Worm (Caenorhabditis elegans) whole organism, L2 larva: ENCODE measurements around the gene B0545.4.

Source experiments
- F13H6.1 ChIP-seq: sonication (generic microtip); optimal IDR thresholded peaks from 2 replicates; lab custom pipeline; 2016; ENCODE audit warnings: missing genetic modification characterization, missing compliant biosample characterization
- ZK546.5 ChIP-seq: sonication (generic microtip); optimal IDR thresholded peaks from 2 replicates; lab custom pipeline; 2017; ENCODE audit warnings: missing biosample characterization, missing genetic modification characterization
- alr-1 ChIP-seq: fragments of 150-350 bp; optimal IDR thresholded peaks from 2 replicates; lab custom pipeline; 2014; ENCODE audit warnings: missing biosample characterization, missing genetic modification characterization
- ama-1 ChIP-seq: fragments of 150-350 bp; optimal IDR thresholded peaks from 2 replicates; lab custom pipeline; 2018; ENCODE audit warnings: inconsistent platforms
- ceh-16 ChIP-seq: fragments of 150-350 bp; optimal IDR thresholded peaks from 2 replicates; lab custom pipeline; 2014; ENCODE audit warnings: missing biosample characterization, missing genetic modification characterization
- ceh-82 ChIP-seq: fragments of 150-350 bp; optimal IDR thresholded peaks from 2 replicates; lab custom pipeline; 2014; ENCODE audit warnings: missing biosample characterization, missing genetic modification characterization
- crh-2 ChIP-seq: sonication (generic microtip); optimal IDR thresholded peaks from 2 replicates; lab custom pipeline; 2017; ENCODE audit warnings: missing biosample characterization, missing genetic modification characterization
- egl-27 ChIP-seq: sonication (generic microtip); optimal IDR thresholded peaks from 3 replicates; lab custom pipeline; 2017; ENCODE audit warnings: missing biosample characterization, missing genetic modification reagents, missing genetic modification characterization
- fos-1 ChIP-seq: fragments of 150-350 bp; optimal IDR thresholded peaks from 2 replicates; lab custom pipeline; 2014; ENCODE audit warnings: missing biosample characterization, missing genetic modification characterization
- gmeb-1 ChIP-seq: fragments of 150-350 bp; optimal IDR thresholded peaks from 2 replicates; lab custom pipeline; 2014; ENCODE audit warnings: missing biosample characterization, missing genetic modification characterization
- lin-11 ChIP-seq: fragments of 150-350 bp; sonication (generic microtip); optimal IDR thresholded peaks from 2 replicates; lab custom pipeline; 2014; ENCODE audit warnings: missing biosample characterization, missing genetic modification characterization, inconsistent platforms, mixed read lengths
- lin-13 ChIP-seq: fragments of 150-350 bp; optimal IDR thresholded peaks from 2 replicates; lab custom pipeline; 2014; ENCODE audit warnings: missing biosample characterization, missing genetic modification reagents, missing genetic modification characterization
- lsy-2 ChIP-seq, 2 experiments: fragments of 150-350 bp in 1 of 2; sonication (generic microtip) in 1 of 2; optimal IDR thresholded peaks; 2 replicates each; lab custom pipeline; 2014 to 2017; ENCODE audit warnings: missing biosample characterization in 2 of 2, missing genetic modification characterization in 2 of 2
- mab-5 ChIP-seq: fragments of 150-350 bp; optimal IDR thresholded peaks from 2 replicates; lab custom pipeline; 2014; ENCODE audit warnings: missing biosample characterization, missing genetic modification characterization
- mbf-1 ChIP-seq: sonication (generic microtip); optimal IDR thresholded peaks from 2 replicates; lab custom pipeline; 2017; ENCODE audit warnings: missing biosample characterization, missing genetic modification characterization
- mdl-1 ChIP-seq, 2 experiments: fragments of 150-350 bp in 1 of 2; sonication (generic microtip) in 1 of 2; optimal IDR thresholded peaks; 2 replicates each; lab custom pipeline; 2017; ENCODE audit warnings: missing biosample characterization in 2 of 2, missing genetic modification characterization in 2 of 2
- nhr-10 ChIP-seq: sonication (generic microtip); optimal IDR thresholded peaks from 2 replicates; lab custom pipeline; 2017; ENCODE audit warnings: missing biosample characterization, missing genetic modification characterization
- nhr-11 ChIP-seq: fragments of 150-350 bp; optimal IDR thresholded peaks from 2 replicates; lab custom pipeline; 2014; ENCODE audit warnings: missing biosample characterization, missing genetic modification characterization
- nhr-12 ChIP-seq: fragments of 150-350 bp; optimal IDR thresholded peaks from 2 replicates; lab custom pipeline; 2014; ENCODE audit warnings: missing biosample characterization, missing genetic modification characterization
- nhr-129 ChIP-seq: fragments of 150-350 bp; optimal IDR thresholded peaks from 2 replicates; lab custom pipeline; 2014; ENCODE audit warnings: missing biosample characterization, missing genetic modification characterization
- nhr-21 ChIP-seq: fragments of 150-350 bp; optimal IDR thresholded peaks from 2 replicates; lab custom pipeline; 2014; ENCODE audit warnings: missing biosample characterization, missing genetic modification characterization
- nhr-23 ChIP-seq: fragments of 150-350 bp; optimal IDR thresholded peaks from 2 replicates; lab custom pipeline; 2014; ENCODE audit warnings: missing biosample characterization, missing genetic modification reagents, missing genetic modification characterization
- nhr-237 ChIP-seq: fragments of 150-350 bp; optimal IDR thresholded peaks from 2 replicates; lab custom pipeline; 2014; ENCODE audit warnings: missing biosample characterization, missing genetic modification characterization
- nhr-25 ChIP-seq: fragments of 150-350 bp; sonication (generic microtip); optimal IDR thresholded peaks from 3 replicates; lab custom pipeline; 2014; ENCODE audit warnings: missing biosample characterization, missing genetic modification characterization
- nhr-6 ChIP-seq: fragments of 150-350 bp; optimal IDR thresholded peaks from 2 replicates; lab custom pipeline; 2014; ENCODE audit warnings: missing biosample characterization, missing genetic modification characterization
- nhr-77 ChIP-seq: fragments of 150-350 bp; optimal IDR thresholded peaks from 2 replicates; lab custom pipeline; 2014; ENCODE audit warnings: missing biosample characterization, missing genetic modification characterization
- sem-4 ChIP-seq: fragments of 150-350 bp; optimal IDR thresholded peaks from 2 replicates; lab custom pipeline; 2014; ENCODE audit warnings: missing biosample characterization, missing genetic modification reagents, missing genetic modification characterization
- skn-1 ChIP-seq: sonication (generic microtip); optimal IDR thresholded peaks from 2 replicates; lab custom pipeline; 2017; ENCODE audit warnings: missing biosample characterization, missing genetic modification characterization
- sma-3 ChIP-seq: sonication (generic microtip); optimal IDR thresholded peaks from 2 replicates; lab custom pipeline; 2016; ENCODE audit warnings: missing genetic modification reagents, missing genetic modification characterization, missing compliant biosample characterization
- sma-9 ChIP-seq, 2 experiments: fragments of 150-350 bp in 1 of 2; sonication (generic microtip) in 1 of 2; optimal IDR thresholded peaks; 2 replicates each; lab custom pipeline; 2014 to 2016; ENCODE audit warnings: missing genetic modification characterization in 2 of 2, mild to moderate bottlenecking in 1 of 2, missing biosample characterization in 1 of 2, missing compliant biosample characterization in 1 of 2, missing genetic modification reagents in 1 of 2, moderate library complexity in 1 of 2
- snpc-4 ChIP-seq: fragments of 150-350 bp; optimal IDR thresholded peaks from 2 replicates; lab custom pipeline; 2014; ENCODE audit warnings: missing biosample characterization, missing genetic modification characterization
- unc-55 ChIP-seq: fragments of 150-350 bp; sonication (generic microtip); optimal IDR thresholded peaks from 3 replicates; lab custom pipeline; 2014; ENCODE audit warnings: missing biosample characterization, missing genetic modification reagents, missing genetic modification characterization
- unc-62 ChIP-seq: fragments of 150-350 bp; optimal IDR thresholded peaks from 2 replicates; lab custom pipeline; 2014; ENCODE audit warnings: missing biosample characterization, missing genetic modification reagents, missing genetic modification characterization
- zag-1 ChIP-seq: fragments of 150-350 bp; optimal IDR thresholded peaks from 2 replicates; lab custom pipeline; 2014; ENCODE audit warnings: missing biosample characterization, missing genetic modification characterization
- ztf-1 ChIP-seq: fragments of 200-800 bp; sonication (Bioruptor generic); conservative IDR thresholded peaks from 2 replicates; pipeline ENCODE4 v1.3.6; 2022; ENCODE audit warnings: missing genetic modification characterization, missing compliant biosample characterization
- ztf-11 ChIP-seq: sonication (generic microtip); optimal IDR thresholded peaks from 2 replicates; lab custom pipeline; 2017; ENCODE audit warnings: missing biosample characterization, missing genetic modification characterization
- ztf-4 ChIP-seq: fragments of 150-350 bp; optimal IDR thresholded peaks from 2 replicates; lab custom pipeline; 2014; ENCODE audit warnings: missing biosample characterization, missing genetic modification characterization

B0545.4 gene

ce11 chrIV:109307-109706 is at the start of gene B0545.4:
B0545.4 (minus strand) TSS chrIV:109407.
- TF ChIP-seq unc-62 = no peak
- TF ChIP-seq nhr-25 = no peak
- TF ChIP-seq skn-1 (tag; lab: Kevin White, UChicago) = no peak
- no peak for TF ChIP-seq ztf-11 (tag; lab: Kevin White, UChicago)
- no peak for TF ChIP-seq crh-2 (tag; lab: Kevin White, UChicago)
- no peak for TF ChIP-seq snpc-4 (tag; lab: Kevin White, UChicago)
- TF ChIP-seq nhr-237 (tag; lab: Kevin White, UChicago) = no peak
- no peak for TF ChIP-seq gmeb-1
- no peak for TF ChIP-seq nhr-6 (tag; lab: Kevin White, UChicago)
- TF ChIP-seq sma-3 (GFP tag; lab: Kevin White, UChicago) = no peak
- TF ChIP-seq sem-4 (tag; lab: Kevin White, UChicago) = no peak
- no peak for TF ChIP-seq lin-13 (GFP tag; lab: Kevin White, UChicago)
- TF ChIP-seq nhr-23 = no peak
- TF ChIP-seq alr-1 (tag; lab: Kevin White, UChicago) = no peak
- TF ChIP-seq mdl-1 (tag; optimal IDR thresholded peaks at IDR 0.05; lab: Kevin White, UChicago) = no peak
- no peak for TF ChIP-seq ztf-4 (tag; lab: Kevin White, UChicago)
- no peak for TF ChIP-seq ztf-1 (GFP tag; lab: Robert Waterston, UW)
- no peak for TF ChIP-seq ama-1
- TF ChIP-seq ZK546.5 (tag; lab: Kevin White, UChicago) = no peak

- no peak for TF ChIP-seq ZK546.5 (tag; lab: Kevin White, UChicago)
- TF ChIP-seq lin-11 (tag; lab: Kevin White, UChicago) = no peak
- TF ChIP-seq zag-1 (tag; lab: Kevin White, UChicago) = no peak
- TF ChIP-seq nhr-21 = no peak
Measured at ce11 chrIV:158662-159061, 49.5 kb upstream of the B0545.4 start, which contains the start of gene Y38C1AA.7. Y38C1AA.7 (plus strand) TSS chrIV:158962.

ce11 chrIV:157809-158208 is 48.6 kb upstream of the B0545.4 start, which contains the start of gene gegf-1:
gegf-1 (minus strand) TSS chrIV:157909.
- no peak for TF ChIP-seq nhr-11
- no peak for TF ChIP-seq ama-1
- TF ChIP-seq fos-1 (tag; lab: Kevin White, UChicago) = no peak
- TF ChIP-seq nhr-10 = no peak
- no peak for TF ChIP-seq ZK546.5 (tag; lab: Kevin White, UChicago)
- no peak for TF ChIP-seq ztf-1 (GFP tag; lab: Robert Waterston, UW)
- no peak for TF ChIP-seq sma-3 (GFP tag; lab: Kevin White, UChicago)
- TF ChIP-seq ceh-82 (tag; lab: Kevin White, UChicago) = no peak
- no peak for TF ChIP-seq unc-55 (GFP tag; lab: Kevin White, UChicago)
- TF ChIP-seq nhr-25 = no peak
- no peak for TF ChIP-seq ceh-16 (tag; lab: Kevin White, UChicago)
- TF ChIP-seq egl-27 (tag; lab: Kevin White, UChicago) = no peak
- TF ChIP-seq sma-9 (GFP tag; optimal IDR thresholded peaks at IDR 0.05; lab: Kevin White, UChicago) = no peak
- TF ChIP-seq sma-9 (tag; optimal IDR thresholded peaks at IDR 0.05; lab: Kevin White, UChicago) = no peak
- no peak for TF ChIP-seq zag-1 (tag; lab: Kevin White, UChicago)
- no peak for TF ChIP-seq F13H6.1 (tag; lab: Kevin White, UChicago)
- TF ChIP-seq nhr-129 (tag; lab: Kevin White, UChicago) = no peak
- no peak for TF ChIP-seq nhr-237 (tag; lab: Kevin White, UChicago)
- no peak for TF ChIP-seq crh-2 (tag; lab: Kevin White, UChicago)
- no peak for TF ChIP-seq lin-11 (tag; lab: Kevin White, UChicago)
- no peak for TF ChIP-seq nhr-6 (tag; lab: Kevin White, UChicago)
- TF ChIP-seq, all 48 proteins: peak for 0

ce11 chrIV:149794-150193 is 40.6 kb upstream of the B0545.4 start:
- TF ChIP-seq lsy-2 (tag; optimal IDR thresholded peaks at IDR 0.05; lab: Kevin White, UChicago) (no peak), nhr-77 (tag; lab: Kevin White, UChicago) (no peak), mab-5 (no peak), mbf-1 (tag; lab: Kevin White, UChicago) (no peak), ztf-1 (GFP tag; lab: Robert Waterston, UW) (no peak), sem-4 (tag; lab: Kevin White, UChicago) (no peak), fos-1 (tag; lab: Kevin White, UChicago) (no peak), nhr-12 (no peak)
- TF ChIP-seq, all 48 proteins: peak for 0
